Fruit fly (Drosophila melanogaster) whole organism, embryonic: Measurements from ENCODE around the gene CG12115.
A peak's percentile ranks its signal among the peaks of the same experiment; 100 is the strongest.

Source experiments
- CG1024 ChIP-seq: fragments of 200-800 bp; sonication (Bioruptor generic); IDR thresholded peaks from 2 replicates; pipeline ENCODE4 v1.3.6; 2022; ENCODE audit warnings: missing biosample characterization, missing genetic modification characterization
- CG10366 ChIP-seq: fragments of 200-800 bp; sonication (Bioruptor generic); IDR thresholded peaks from 2 replicates; pipeline ENCODE4 v1.3.6; 2022; ENCODE audit warnings: missing biosample characterization, missing genetic modification characterization
- CG10543 ChIP-seq: fragments of 200-800 bp; sonication (Bioruptor generic); optimal IDR thresholded peaks from 3 replicates; lab custom pipeline; 2017; ENCODE audit warnings: missing biosample characterization, mild to moderate bottlenecking, missing genetic modification characterization, moderate library complexity
- CG13123 ChIP-seq: fragments of 200-800 bp; sonication (Bioruptor generic); optimal IDR thresholded peaks from 2 replicates; lab custom pipeline; 2016; ENCODE audit warnings: missing biosample characterization, missing genetic modification characterization
- CG13775 ChIP-seq: fragments of 200-800 bp; sonication (Bioruptor generic); optimal IDR thresholded peaks from 3 replicates; lab custom pipeline; 2017; ENCODE audit warnings: missing biosample characterization, mild to moderate bottlenecking, missing genetic modification characterization
- CG14441 ChIP-seq: fragments of 200-800 bp; sonication (Bioruptor generic); IDR thresholded peaks from 2 replicates; pipeline ENCODE4 v1.3.6; 2022; ENCODE audit warnings: missing biosample characterization, missing genetic modification characterization
- CG14710 ChIP-seq: fragments of 200-800 bp; sonication (Bioruptor generic); optimal IDR thresholded peaks from 3 replicates; lab custom pipeline; 2019; ENCODE audit warnings: missing biosample characterization, mild to moderate bottlenecking, missing genetic modification characterization, moderate library complexity
- CG15269 ChIP-seq: fragments of 200-800 bp; sonication (Bioruptor generic); optimal IDR thresholded peaks from 2 replicates; lab custom pipeline; 2018; ENCODE audit warnings: missing biosample characterization, mild to moderate bottlenecking, missing genetic modification characterization, moderate library complexity
- CG17829 ChIP-seq: fragments of 200-800 bp; optimal IDR thresholded peaks from 2 replicates; lab custom pipeline; 2019; ENCODE audit warnings: missing biosample characterization, mild to moderate bottlenecking, missing genetic modification characterization, moderate library complexity
- CG17912 ChIP-seq: fragments of 200-800 bp; sonication (Bioruptor generic); optimal IDR thresholded peaks from 2 replicates; lab custom pipeline; 2018; ENCODE audit warnings: missing biosample characterization, mild to moderate bottlenecking, missing genetic modification characterization
- CG2199 ChIP-seq: fragments of 200-800 bp; sonication (Bioruptor generic); IDR thresholded peaks from 3 replicates; pipeline ENCODE4 v1.3.6; 2022; ENCODE audit warnings: missing biosample characterization, missing genetic modification characterization
- CG2712 ChIP-seq: fragments of 200-800 bp; optimal IDR thresholded peaks from 3 replicates; lab custom pipeline; 2019; ENCODE audit warnings: missing biosample characterization, mild to moderate bottlenecking, missing genetic modification characterization, moderate library complexity
- CG31441 ChIP-seq: fragments of 200-800 bp; sonication (Bioruptor generic); IDR thresholded peaks from 2 replicates; pipeline ENCODE4 v1.3.6; 2022; ENCODE audit warnings: missing biosample characterization, missing genetic modification characterization
- CG34422 ChIP-seq: fragments of 200-800 bp; sonication (Bioruptor generic); IDR thresholded peaks from 3 replicates; pipeline ENCODE4 v1.3.6; 2022; ENCODE audit warnings: missing biosample characterization, missing genetic modification characterization
- CG3847 ChIP-seq: fragments of 200-800 bp; sonication (Bioruptor generic); IDR thresholded peaks from 2 replicates; pipeline ENCODE4 v1.3.6; 2022; ENCODE audit warnings: missing biosample characterization, missing genetic modification characterization
- CG5180 ChIP-seq: fragments of 200-800 bp; sonication (Bioruptor generic); optimal IDR thresholded peaks from 3 replicates; lab custom pipeline; 2017; ENCODE audit warnings: missing biosample characterization, missing genetic modification characterization, mild to moderate bottlenecking, moderate library complexity, missing genetic modification reagents
- CG6175 ChIP-seq: fragments of 200-800 bp; sonication (Bioruptor generic); IDR thresholded peaks from 3 replicates; pipeline ENCODE4 v1.3.6; 2022; ENCODE audit warnings: missing biosample characterization, missing genetic modification characterization
- CG8290 ChIP-seq, 3 experiments: fragments of 200-800 bp; sonication (Bioruptor generic); optimal IDR thresholded peaks; 2 replicates each; lab custom pipeline; 2016 to 2019; ENCODE audit warnings: missing biosample characterization in 3 of 3, missing genetic modification characterization in 3 of 3, mild to moderate bottlenecking in 2 of 3, moderate library complexity in 1 of 3
- CG8478 ChIP-seq: fragments of >200 bp; optimal IDR thresholded peaks from 2 replicates; lab custom pipeline; 2018
- Chrac-16 ChIP-seq: fragments of 200-800 bp; sonication (Bioruptor generic); optimal IDR thresholded peaks from 3 replicates; lab custom pipeline; 2016; ENCODE audit warnings: missing biosample characterization, missing genetic modification characterization
- CoRest ChIP-seq: fragments of 200-800 bp; sonication (Bioruptor generic); optimal IDR thresholded peaks from 3 replicates; lab custom pipeline; 2018; ENCODE audit warnings: missing biosample characterization, mild to moderate bottlenecking, missing genetic modification characterization, moderate library complexity
- Dad ChIP-seq: fragments of 200-800 bp; sonication (Bioruptor generic); optimal IDR thresholded peaks from 3 replicates; lab custom pipeline; 2016; ENCODE audit warnings: missing biosample characterization, missing genetic modification characterization
- Dek ChIP-seq: fragments of 200-800 bp; sonication (Bioruptor generic); optimal IDR thresholded peaks from 3 replicates; lab custom pipeline; 2019; ENCODE audit warnings: missing biosample characterization, mild to moderate bottlenecking, missing genetic modification characterization, moderate library complexity
- Dip2 ChIP-seq: fragments of 200-800 bp; sonication (Bioruptor generic); IDR thresholded peaks from 2 replicates; pipeline ENCODE4 v1.3.6; 2022; ENCODE audit warnings: missing biosample characterization, missing genetic modification characterization
- Ets65A ChIP-seq: fragments of 200-800 bp; sonication (Bioruptor generic); peaks from one replicate; lab custom pipeline; 2016; ENCODE audit warnings: missing biosample characterization, missing genetic modification characterization
- HmgZ ChIP-seq: fragments of 200-800 bp; sonication (Bioruptor generic); optimal IDR thresholded peaks from 2 replicates; lab custom pipeline; 2018; ENCODE audit warnings: missing biosample characterization, mild to moderate bottlenecking, missing genetic modification characterization
- Hr3 ChIP-seq: fragments of 200-800 bp; sonication (Bioruptor generic); optimal IDR thresholded peaks from 3 replicates; lab custom pipeline; 2016; ENCODE audit warnings: missing biosample characterization, missing genetic modification characterization
- MESR4 ChIP-seq: fragments of 200-800 bp; sonication (Bioruptor generic); optimal IDR thresholded peaks from 2 replicates; lab custom pipeline; 2018; ENCODE audit warnings: missing biosample characterization, mild to moderate bottlenecking, missing genetic modification characterization, moderate library complexity
- Myb ChIP-seq: fragments of 200-800 bp; sonication (Bioruptor generic); optimal IDR thresholded peaks from 2 replicates; lab custom pipeline; 2016; ENCODE audit warnings: missing biosample characterization, missing genetic modification characterization
- Optix ChIP-seq: fragments of 200-800 bp; sonication (Bioruptor generic); IDR thresholded peaks from 3 replicates; pipeline ENCODE4 v1.3.6; 2022; ENCODE audit warnings: missing biosample characterization, missing genetic modification characterization
- PHDP ChIP-seq: fragments of 200-800 bp; sonication (Bioruptor generic); optimal IDR thresholded peaks from 3 replicates; lab custom pipeline; 2018; ENCODE audit warnings: missing biosample characterization, mild to moderate bottlenecking, missing genetic modification characterization, moderate library complexity
- Pdp1 ChIP-seq, 2 experiments: fragments of 200-800 bp; sonication (Bioruptor generic); optimal IDR thresholded peaks; 3 replicates each; lab custom pipeline; 2016; ENCODE audit warnings: missing biosample characterization in 2 of 2, missing genetic modification characterization in 2 of 2, mild to moderate bottlenecking in 1 of 2, moderate library complexity in 1 of 2
- Ptx1 ChIP-seq: fragments of 200-800 bp; sonication (Bioruptor generic); IDR thresholded peaks from 2 replicates; pipeline ENCODE4 v1.3.6; 2022; ENCODE audit warnings: missing biosample characterization, missing genetic modification characterization
- Ssrp ChIP-seq: fragments of 200-800 bp; sonication (Bioruptor generic); optimal IDR thresholded peaks from 2 replicates; lab custom pipeline; 2018; ENCODE audit warnings: missing biosample characterization, mild to moderate bottlenecking, missing genetic modification characterization, moderate library complexity
- bbx ChIP-seq: fragments of 200-800 bp; sonication (Bioruptor generic); IDR thresholded peaks from 2 replicates; pipeline ENCODE4 v1.3.6; 2022; ENCODE audit warnings: missing biosample characterization, missing genetic modification characterization; ENCODE audit not compliant: partially characterized antibody
- br ChIP-seq: fragments of >200 bp; optimal IDR thresholded peaks from 2 replicates; lab custom pipeline; 2017
- cas ChIP-seq: fragments of 200-800 bp; sonication (Bioruptor generic); IDR thresholded peaks from 2 replicates; pipeline ENCODE4 v1.3.6; 2022; ENCODE audit warnings: missing biosample characterization, missing genetic modification characterization
- chn ChIP-seq: fragments of 200-800 bp; sonication (Bioruptor generic); optimal IDR thresholded peaks from 2 replicates; lab custom pipeline; 2016; ENCODE audit warnings: missing biosample characterization, missing genetic modification characterization
- corto ChIP-seq: fragments of 200-800 bp; sonication (Bioruptor generic); optimal IDR thresholded peaks from 2 replicates; lab custom pipeline; 2016; ENCODE audit warnings: missing biosample characterization, mild to moderate bottlenecking, missing genetic modification characterization, moderate library complexity
- dm ChIP-seq: fragments of 200-800 bp; sonication (Bioruptor generic); optimal IDR thresholded peaks from 3 replicates; lab custom pipeline; 2016; ENCODE audit warnings: missing biosample characterization, missing genetic modification characterization
- dpn ChIP-seq, 2 experiments: fragments of 200-800 bp; sonication (Bioruptor generic); optimal IDR thresholded peaks; 3 replicates each; lab custom pipeline; 2016; ENCODE audit warnings: missing biosample characterization in 2 of 2, missing genetic modification characterization in 2 of 2
- esg ChIP-seq: fragments of 200-800 bp; sonication (Bioruptor generic); conservative IDR thresholded peaks from 2 replicates; pipeline ENCODE4 v1.3.6; 2022; ENCODE audit warnings: missing biosample characterization, missing genetic modification characterization
- grn ChIP-seq: fragments of 200-800 bp; sonication (Bioruptor generic); optimal IDR thresholded peaks from 3 replicates; lab custom pipeline; 2017; ENCODE audit warnings: missing biosample characterization, missing genetic modification characterization
- her ChIP-seq: fragments of 200-800 bp; sonication (Bioruptor generic); optimal IDR thresholded peaks from 2 replicates; lab custom pipeline; 2016; ENCODE audit warnings: missing biosample characterization, missing genetic modification characterization
- ken ChIP-seq: fragments of 200-800 bp; sonication (Bioruptor generic); IDR thresholded peaks from 3 replicates; pipeline ENCODE4 v1.3.6; 2022; ENCODE audit warnings: missing biosample characterization, missing genetic modification characterization
- maf-S ChIP-seq: fragments of 200-800 bp; sonication (Bioruptor generic); optimal IDR thresholded peaks from 2 replicates; lab custom pipeline; 2016; ENCODE audit warnings: missing biosample characterization, missing genetic modification characterization
- row ChIP-seq: fragments of 200-800 bp; sonication (Bioruptor generic); IDR thresholded peaks from 3 replicates; pipeline ENCODE4 v1.3.6; 2022; ENCODE audit warnings: missing biosample characterization, missing genetic modification characterization
- sens-2 ChIP-seq: fragments of 200-800 bp; sonication (Bioruptor generic); IDR thresholded peaks from 2 replicates; pipeline ENCODE4 v1.3.6; 2022; ENCODE audit warnings: missing biosample characterization, missing genetic modification characterization
- so ChIP-seq: fragments of 200-800 bp; sonication (Bioruptor generic); IDR thresholded peaks from 3 replicates; pipeline ENCODE4 v1.3.6; 2022; ENCODE audit warnings: missing biosample characterization, missing genetic modification characterization
- sob ChIP-seq: fragments of 200-800 bp; sonication (Bioruptor generic); IDR thresholded peaks from 2 replicates; pipeline ENCODE4 v1.3.6; 2022; ENCODE audit warnings: missing biosample characterization, missing genetic modification characterization
- wdn ChIP-seq: fragments of 200-800 bp; sonication (Bioruptor generic); IDR thresholded peaks from 2 replicates; pipeline ENCODE4 v1.3.6; 2022; ENCODE audit warnings: missing biosample characterization, missing genetic modification characterization

Gene CG12115

DNA sequence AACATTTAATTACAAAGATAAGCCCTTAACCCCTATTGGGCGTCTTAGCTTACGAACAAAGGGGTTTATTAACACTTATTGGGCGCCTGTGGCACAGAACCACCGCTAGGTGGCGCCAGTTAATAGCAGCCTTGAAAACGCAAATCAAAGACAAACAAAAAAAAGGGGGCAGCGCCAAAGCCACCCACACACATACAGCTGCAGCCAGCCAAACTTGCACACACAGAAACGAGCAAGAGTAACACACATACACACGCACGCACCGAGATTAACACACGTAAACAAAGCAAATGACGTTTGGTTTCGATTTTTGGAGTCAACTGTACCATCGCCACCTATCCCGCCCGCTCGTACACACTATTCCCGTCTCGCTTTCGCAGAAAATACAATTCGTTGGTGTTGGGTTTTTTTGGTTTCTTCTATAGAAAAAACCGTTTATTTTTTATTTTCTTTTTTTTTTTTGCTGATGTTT is 38.2 kb downstream of the CG12115 start (continued):
- TF ChIP-seq Hr3 (GFP tag; lab: Kevin White, UChicago) (peak; percentile 17), PHDP (tag; lab: Kevin White, UChicago) (peak; percentile 54), CG13123 (GFP tag; lab: Kevin White, UChicago) (peak; percentile 33), dm (GFP tag; lab: Kevin White, UChicago) (peak; percentile 12), Ssrp (tag; lab: Kevin White, UChicago) (peak; percentile 6), CG34422 (no peak), CG15269 (tag; lab: Kevin White, UChicago) (no peak), CG1024 (peak; percentile 22; the same call in 1 of the 2 replicates), Myb (GFP tag; lab: Kevin White, UChicago) (no peak), CG6175 (GFP tag; lab: Robert Waterston, UW) (0 out of 3 replicates have a peak, but pooled peaks have one; percentile 38), CG17829 (tag; lab: Kevin White, UChicago) (peak; percentile 16), Optix (GFP tag; lab: Robert Waterston, UW) (0 out of 3 replicates have a peak, but pooled peaks have one; percentile 46), CG2712 (peak; percentile 24), ken (GFP tag; lab: Robert Waterston, UW) (no peak), sob (GFP tag; lab: Robert Waterston, UW) (peak; percentile 64; the same call in 1 of the 2 replicates), chn (GFP tag; lab: Kevin White, UChicago) (peak; percentile 86), CG14710 (tag; lab: Kevin White, UChicago) (peak; percentile 15), bbx (0 out of 2 replicates have a peak, but pooled peaks have one; percentile 25), br (lab: Kevin White, UChicago) (no peak), row (GFP tag; lab: Robert Waterston, UW) (peak; percentile 60; the same call in 2 of the 3 replicates), HmgZ (peak; percentile 54), CG10543 (GFP tag; lab: Kevin White, UChicago) (peak; percentile 68), CG2199 (GFP tag; lab: Robert Waterston, UW) (0 out of 3 replicates have a peak, but pooled peaks have one; percentile 62), CG17912 (no peak), CG3847 (GFP tag; lab: Robert Waterston, UW) (peak; percentile 36), esg (no peak), CoRest (peak; percentile 30), cas (GFP tag; lab: Robert Waterston, UW) (no peak), CG31441 (GFP tag; lab: Robert Waterston, UW) (0 out of 2 replicates have a peak, but pooled peaks have one; percentile 14), CG13775 (GFP tag; lab: Kevin White, UChicago) (no peak), so (GFP tag; lab: Robert Waterston, UW) (peak; percentile 71; the same call in 2 of the 3 replicates), corto (peak; percentile 10), Dip2 (peak; percentile 69; the same call in 1 of the 2 replicates), Dad (peak; percentile 6), CG8478 (lab: Kevin White, UChicago) (no peak), dpn (GFP tag; optimal IDR thresholded peaks at IDR 0.05; lab: Kevin White, UChicago) (peak; percentile 9 to 24), maf-S (no peak), Pdp1 (GFP tag; optimal IDR thresholded peaks at IDR 0.05; lab: Kevin White, UChicago) (peak in 1 of 2 experiments; percentile 47), Chrac-16 (GFP tag; lab: Kevin White, UChicago) (peak; percentile 24), CG5180 (peak; percentile 36), Ptx1 (GFP tag; lab: Robert Waterston, UW) (peak; percentile 57; the same call in 1 of the 2 replicates), sens-2 (GFP tag; lab: Robert Waterston, UW) (0 out of 2 replicates have a peak, but pooled peaks have one; percentile 30), wdn (GFP tag; lab: Robert Waterston, UW) (peak; percentile 96), her (GFP tag; lab: Kevin White, UChicago) (peak; percentile 29), Ets65A (peak; percentile 1), CG10366 (GFP tag; lab: Robert Waterston, UW) (0 out of 2 replicates have a peak, but pooled peaks have one; percentile 18), Dek (tag; lab: Kevin White, UChicago) (peak; percentile 35), grn (GFP tag; lab: Kevin White, UChicago) (no peak), CG14441 (GFP tag; lab: Robert Waterston, UW) (peak; percentile 53), CG8290 (GFP tag; optimal IDR thresholded peaks at IDR 0.05; lab: Kevin White, UChicago) (peak; percentile 3), CG8290 (tag; optimal IDR thresholded peaks at IDR 0.05; lab: Kevin White, UChicago) (no peak), MESR4 (GFP tag; lab: Kevin White, UChicago) (peak; percentile 40)
